Worm (Caenorhabditis elegans): ENCODE measurements around the gene gyg-2.

gyg-2 gene

ce11 chrV:16788967-16789366 is 42.9 kb upstream of the gyg-2 start, which contains the start of gene immt-2:
Gene immt-2 (plus strand): TSS chrV:16789267.
- no peak for TF ChIP-seq lim-6 (tag; optimal IDR thresholded peaks at IDR 0.05)
- no peak for TF ChIP-seq ama-1 (optimal IDR thresholded peaks at IDR 0.05)
- no peak for TF ChIP-seq fax-1 (tag; optimal IDR thresholded peaks at IDR 0.05)
- no peak for TF ChIP-seq T23F11.4 (GFP tag; optimal IDR thresholded peaks at IDR 0.05)
- TF ChIP-seq ceh-6 (GFP tag; optimal IDR thresholded peaks at IDR 0.05), result no peak

- no peak for TF ChIP-seq hlh-13 (GFP tag; optimal IDR thresholded peaks at IDR 0.05)
- no peak for TF ChIP-seq C08G9.2 (tag; optimal IDR thresholded peaks at IDR 0.05)
- TF ChIP-seq rnt-1 (tag; optimal IDR thresholded peaks at IDR 0.05), result no peak
These were observed 40.0 kb upstream of the gyg-2 start for ce11 chrV:16786012-16786411.

ce11 chrV:16784806-16785205 is 38.7 kb upstream of the gyg-2 start:
- no peak for TF ChIP-seq sox-4 (tag; optimal IDR thresholded peaks at IDR 0.05)
- no peak for TF ChIP-seq rnt-1 (tag; optimal IDR thresholded peaks at IDR 0.05)
- no peak for TF ChIP-seq hlh-15 (tag; optimal IDR thresholded peaks at IDR 0.05)
- TF ChIP-seq ceh-30 (tag; optimal IDR thresholded peaks at IDR 0.05), result no peak
- TF ChIP-seq zip-5 (tag; optimal IDR thresholded peaks at IDR 0.05), result no peak
- no peak for TF ChIP-seq pha-4 (tag; optimal IDR thresholded peaks at IDR 0.05)
- TF ChIP-seq F13H6.1 (tag; optimal IDR thresholded peaks at IDR 0.05), result no peak
- no peak for TF ChIP-seq hlh-8 (tag; optimal IDR thresholded peaks at IDR 0.05)
- no peak for TF ChIP-seq ceh-18 (tag; optimal IDR thresholded peaks at IDR 0.05)
- no peak for TF ChIP-seq lin-11 (tag; optimal IDR thresholded peaks at IDR 0.05)
- TF ChIP-seq syd-9 (tag; optimal IDR thresholded peaks at IDR 0.05), result no peak
- TF ChIP-seq fax-1 (tag; optimal IDR thresholded peaks at IDR 0.05), result no peak
- TF ChIP-seq ceh-14 (tag; optimal IDR thresholded peaks at IDR 0.05), result no peak
- TF ChIP-seq hlh-6 (tag; optimal IDR thresholded peaks at IDR 0.05), result no peak
- no peak for TF ChIP-seq C38D4.7 (GFP tag; optimal IDR thresholded peaks at IDR 0.05)
- no peak for TF ChIP-seq ceh-2 (tag; optimal IDR thresholded peaks at IDR 0.05)
- no peak for TF ChIP-seq ttx-3 (tag; optimal IDR thresholded peaks at IDR 0.05)
- TF ChIP-seq nfya-1 (tag; optimal IDR thresholded peaks at IDR 0.05), result no peak

ce11 chrV:16781974-16782373 is 35.9 kb upstream of the gyg-2 start:
- no peak for TF ChIP-seq ama-1 (optimal IDR thresholded peaks at IDR 0.05)
- no peak for TF ChIP-seq ztf-16 (tag; optimal IDR thresholded peaks at IDR 0.05)
- TF ChIP-seq che-1 (tag; optimal IDR thresholded peaks at IDR 0.05), result no peak
- TF ChIP-seq fkh-6 (tag; optimal IDR thresholded peaks at IDR 0.05), result no peak
- no peak for TF ChIP-seq pros-1 (tag; optimal IDR thresholded peaks at IDR 0.05)
- no peak for TF ChIP-seq nfya-1 (tag; optimal IDR thresholded peaks at IDR 0.05)
- no peak for TF ChIP-seq hlh-6 (tag; optimal IDR thresholded peaks at IDR 0.05)
- no peak for TF ChIP-seq Y22D7AL.16 (tag; optimal IDR thresholded peaks at IDR 0.05)
- no peak for TF ChIP-seq sdc-2 (tag; optimal IDR thresholded peaks at IDR 0.05)
- TF ChIP-seq C08G9.2 (tag; optimal IDR thresholded peaks at IDR 0.05), result no peak
- no peak for TF ChIP-seq mec-3 (tag; optimal IDR thresholded peaks at IDR 0.05; ENCODE audit: borderline replicate concordance)
- TF ChIP-seq gmeb-2 (tag; optimal IDR thresholded peaks at IDR 0.05), result no peak
- no peak for TF ChIP-seq ceh-24 (tag; optimal IDR thresholded peaks at IDR 0.05)
- TF ChIP-seq K02D7.2 (tag; optimal IDR thresholded peaks at IDR 0.05), result no peak
- TF ChIP-seq npax-4 (tag; optimal IDR thresholded peaks at IDR 0.05), result no peak
- no peak for TF ChIP-seq rnt-1 (tag; optimal IDR thresholded peaks at IDR 0.05)

ce11 chrV:16780554-16780953 is 34.5 kb upstream of the gyg-2 start:
- TF ChIP-seq fkh-10 (GFP tag; optimal IDR thresholded peaks at IDR 0.05) (no peak), ref-2 (tag; optimal IDR thresholded peaks at IDR 0.05) (no peak)

All from whole organism, late embryonic.